Worm (Caenorhabditis elegans) whole organism, early embryonic: ENCODE measurements around the gene C13A2.9.

Source experiments
- B0310.2 ChIP-seq: sonication (generic microtip); optimal IDR thresholded peaks from 2 replicates; lab custom pipeline; 2016; ENCODE audit warnings: mild to moderate bottlenecking, missing genetic modification characterization, missing compliant biosample characterization
- F13C5.2 ChIP-seq: sonication (generic microtip); optimal IDR thresholded peaks from 2 replicates; lab custom pipeline; 2017; ENCODE audit warnings: mild to moderate bottlenecking, missing genetic modification characterization, inconsistent platforms, missing compliant biosample characterization
- aly-1 ChIP-seq: sonication (generic microtip); optimal IDR thresholded peaks from 2 replicates; lab custom pipeline; 2016; ENCODE audit warnings: missing genetic modification characterization, missing compliant biosample characterization
- ama-1 ChIP-seq: fragments of 150-350 bp; optimal IDR thresholded peaks from 2 replicates; lab custom pipeline; 2014
- ceh-36 ChIP-seq: sonication (generic microtip); optimal IDR thresholded peaks from 2 replicates; lab custom pipeline; 2016; ENCODE audit warnings: missing genetic modification characterization, inconsistent platforms, missing compliant biosample characterization
- flt-1 ChIP-seq: fragments of 200-800 bp; sonication (Bioruptor generic); IDR thresholded peaks from 2 replicates; pipeline ENCODE4 v1.3.6; 2022; ENCODE audit warnings: missing genetic modification characterization, missing compliant biosample characterization
- hmbx-1 ChIP-seq: sonication (generic microtip); optimal IDR thresholded peaks from 2 replicates; lab custom pipeline; 2016; ENCODE audit warnings: mild to moderate bottlenecking, missing genetic modification characterization, missing compliant biosample characterization
- pes-1 ChIP-seq: fragments of 200-800 bp; sonication (Bioruptor generic); IDR thresholded peaks from 2 replicates; pipeline ENCODE4 v1.3.6; 2022; ENCODE audit warnings: missing genetic modification reagents, missing genetic modification characterization, missing compliant biosample characterization
- sea-1 ChIP-seq: fragments of 200-800 bp; sonication (Bioruptor generic); conservative IDR thresholded peaks from 2 replicates; pipeline ENCODE4 v1.3.6; 2022; ENCODE audit warnings: missing genetic modification characterization, missing compliant biosample characterization
- tbx-11 ChIP-seq: fragments of 200-800 bp; sonication (Bioruptor generic); IDR thresholded peaks from 2 replicates; pipeline ENCODE4 v1.3.6; 2022; ENCODE audit warnings: missing genetic modification characterization, missing compliant biosample characterization
- tbx-37 ChIP-seq: fragments of 200-800 bp; sonication (Bioruptor generic); conservative IDR thresholded peaks from 2 replicates; pipeline ENCODE4 v1.3.6; 2022; ENCODE audit warnings: missing genetic modification reagents, missing genetic modification characterization, missing compliant biosample characterization

DNA sequence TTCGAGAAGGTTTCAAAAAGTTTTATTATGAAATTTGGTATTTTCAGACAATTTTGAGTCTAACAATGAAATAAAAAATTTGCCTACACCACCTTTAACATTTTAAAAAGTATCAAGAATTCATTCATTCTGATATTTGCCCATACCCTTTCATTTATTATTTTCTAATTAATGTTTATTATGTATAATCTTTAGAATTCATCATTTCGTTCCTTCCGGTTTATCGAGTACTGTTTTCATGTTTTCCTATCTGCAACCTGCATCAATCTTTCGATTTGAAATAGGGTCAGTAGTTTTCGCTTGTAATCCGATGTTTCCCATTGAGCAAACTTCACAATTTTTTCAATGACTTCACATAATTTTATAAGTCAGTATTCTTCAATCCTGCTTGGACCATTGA, 5.5 kb upstream of the C13A2.9 start, which contains the start of gene C13A2.6:
- TF ChIP-seq tbx-11 (GFP tag; lab: Robert Waterston, UW) (no peak), B0310.2 (no peak), hmbx-1 (no peak), sea-1 (GFP tag; lab: Robert Waterston, UW) (no peak), ceh-36 (tag; lab: Kevin White, UChicago) (no peak), flt-1 (no peak), pes-1 (GFP tag; lab: Robert Waterston, UW) (no peak), ama-1 (lab: Kevin White, UChicago) (no peak), aly-1 (tag; lab: Kevin White, UChicago) (no peak), F13C5.2 (tag; lab: Kevin White, UChicago) (no peak), tbx-37 (GFP tag; lab: Robert Waterston, UW) (no peak)
